Worm (Caenorhabditis elegans) whole organism, midembryonic: ENCODE results near the gene C02F4.5.

Source experiments
- T22C8.4 ChIP-seq: fragments of 200-800 bp; sonication (Bioruptor generic); IDR thresholded peaks from 2 replicates; pipeline ENCODE4 v1.3.6; 2022; ENCODE audit warnings: missing genetic modification characterization, missing compliant biosample characterization
- cog-1 ChIP-seq: sonication (generic microtip); optimal IDR thresholded peaks from 2 replicates; lab custom pipeline; 2016; ENCODE audit warnings: missing genetic modification characterization, missing compliant biosample characterization
- flt-1 ChIP-seq: fragments of 200-800 bp; sonication (Bioruptor generic); IDR thresholded peaks from 2 replicates; pipeline ENCODE4 v1.3.6; 2022; ENCODE audit warnings: missing genetic modification characterization, missing compliant biosample characterization
- klf-2 ChIP-seq: fragments of 200-800 bp; sonication (Bioruptor generic); conservative IDR thresholded peaks from 2 replicates; pipeline ENCODE4 v1.3.6; 2022; ENCODE audit warnings: missing genetic modification reagents, missing genetic modification characterization, missing compliant biosample characterization
- med-1 ChIP-seq: sonication (generic microtip); optimal IDR thresholded peaks from 2 replicates; lab custom pipeline; 2017; ENCODE audit warnings: missing genetic modification characterization, mild to moderate bottlenecking, missing compliant biosample characterization, antibody characterized with exemption, missing genetic modification reagents; ENCODE audit not compliant: insufficient read depth
- ref-1 ChIP-seq: fragments of 200-800 bp; sonication (Bioruptor generic); conservative IDR thresholded peaks from 2 replicates; pipeline ENCODE4 v1.3.6; 2022; ENCODE audit warnings: missing genetic modification reagents, missing genetic modification characterization, missing compliant biosample characterization
- tab-1 ChIP-seq: fragments of 200-800 bp; sonication (Bioruptor generic); IDR thresholded peaks from 2 replicates; pipeline ENCODE4 v1.3.6; 2022; ENCODE audit warnings: missing genetic modification characterization, missing compliant biosample characterization
- ztf-23 ChIP-seq: fragments of 200-800 bp; sonication (Bioruptor generic); IDR thresholded peaks from 2 replicates; pipeline ENCODE4 v1.3.6; 2022; ENCODE audit warnings: missing genetic modification reagents, missing genetic modification characterization, missing compliant biosample characterization
- ztf-29 ChIP-seq: fragments of 200-800 bp; sonication (Bioruptor generic); IDR thresholded peaks from 2 replicates; pipeline ENCODE4 v1.3.6; 2022; ENCODE audit warnings: missing genetic modification reagents, missing genetic modification characterization, missing compliant biosample characterization

Gene C02F4.5

DNA sequence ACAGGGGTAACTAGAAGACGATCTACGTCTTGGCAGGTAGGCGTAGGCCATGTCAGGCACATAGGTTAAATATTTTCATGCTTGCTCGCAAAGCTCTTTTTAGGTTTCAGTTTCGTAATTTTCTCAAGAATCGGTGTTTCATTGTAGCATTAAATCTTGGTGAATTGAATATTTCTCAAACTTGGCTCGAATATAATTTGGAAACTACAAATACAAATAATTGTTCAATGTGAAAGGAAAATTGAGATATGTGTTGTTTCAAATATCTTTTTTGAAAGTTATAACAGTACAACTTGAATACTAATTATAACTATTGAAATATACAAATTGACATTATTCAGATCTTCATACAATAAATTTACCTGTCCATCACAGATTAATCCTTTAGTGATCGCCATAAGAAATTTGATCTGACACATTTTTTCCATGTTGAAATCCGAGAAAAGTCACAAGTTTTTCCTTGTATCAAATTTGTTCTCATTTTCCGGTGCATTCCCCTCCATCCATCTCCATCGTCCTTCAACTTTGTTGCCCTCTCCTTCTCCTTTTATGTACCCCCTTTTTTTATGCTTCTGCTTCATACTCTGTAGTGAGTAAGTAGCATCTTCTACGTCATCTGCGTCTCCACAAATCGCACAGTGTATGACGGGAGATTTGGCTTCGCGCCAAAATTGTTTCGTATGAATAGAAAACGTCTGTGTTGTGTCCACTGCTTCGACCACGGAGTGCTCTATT lies at the start of gene C02F4.5:
C02F4.5 (minus strand) TSS at position 51 of the 735 bp plus-strand sequence.
- TF ChIP-seq tab-1 (no peak), ref-1 (GFP tag; lab: Robert Waterston, UW) (no peak), ztf-29 (GFP tag; lab: Robert Waterston, UW) (no peak), klf-2 (GFP tag; lab: Robert Waterston, UW) (no peak), ztf-23 (GFP tag; lab: Robert Waterston, UW) (no peak), flt-1 (GFP tag; lab: Robert Waterston, UW) (no peak), T22C8.4 (GFP tag; lab: Robert Waterston, UW) (no peak), cog-1 (tag; lab: Kevin White, UChicago) (no peak), med-1 (GFP tag; lab: Kevin White, UChicago) (no peak)

DNA sequence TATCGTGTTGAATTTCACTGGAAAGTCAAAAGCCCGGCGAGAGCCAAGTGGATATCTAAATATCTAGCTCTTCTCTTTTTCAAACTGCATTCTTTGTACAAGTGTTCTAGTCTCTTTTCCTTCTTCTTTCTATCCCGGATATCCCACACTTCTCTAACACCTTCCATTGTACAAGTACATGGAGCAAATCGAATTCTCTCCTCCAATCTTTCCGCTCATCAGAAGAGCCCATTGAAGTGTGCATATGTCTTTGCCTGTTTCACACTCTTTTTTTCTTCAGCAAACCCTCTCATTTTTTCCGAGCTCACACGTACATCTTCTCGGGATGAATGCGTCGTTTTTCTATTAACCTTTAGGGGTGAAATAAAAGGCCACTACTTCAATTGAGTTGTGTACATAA lies 49.5 kb upstream of the C02F4.5 start:
- no peak for TF ChIP-seq klf-2 (GFP tag; lab: Robert Waterston, UW)
- no peak for TF ChIP-seq ztf-29 (GFP tag; lab: Robert Waterston, UW)
- no peak for TF ChIP-seq tab-1
- no peak for TF ChIP-seq ref-1 (GFP tag; lab: Robert Waterston, UW)
- TF ChIP-seq ztf-23 (GFP tag; lab: Robert Waterston, UW), result no peak
- no peak for TF ChIP-seq flt-1 (GFP tag; lab: Robert Waterston, UW)
- no peak for TF ChIP-seq med-1 (GFP tag; lab: Kevin White, UChicago)
- no peak for TF ChIP-seq T22C8.4 (GFP tag; lab: Robert Waterston, UW)
- no peak for TF ChIP-seq cog-1 (tag; lab: Kevin White, UChicago)

DNA sequence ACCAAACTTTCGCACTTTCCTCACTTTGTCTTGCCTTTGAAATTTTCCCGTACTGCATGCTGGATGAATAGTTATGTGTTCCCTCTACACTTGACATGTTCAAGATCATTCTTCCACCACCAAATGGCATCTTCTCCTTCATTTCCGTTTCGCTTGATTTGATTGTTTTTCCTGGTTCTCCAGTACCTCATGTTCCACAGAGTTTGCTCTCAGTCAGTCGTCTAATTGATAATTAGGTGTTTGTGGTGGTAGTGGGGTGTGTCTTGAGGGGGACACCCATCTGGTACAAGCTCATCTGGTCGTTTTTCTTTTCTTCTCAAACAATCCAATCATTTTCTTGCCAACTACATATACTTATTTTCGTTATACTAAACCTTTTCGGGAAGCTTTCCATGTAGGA lies 47.1 kb upstream of the C02F4.5 start:
- TF ChIP-seq tab-1, result no peak
- no peak for TF ChIP-seq klf-2 (GFP tag; lab: Robert Waterston, UW)
- TF ChIP-seq ztf-29 (GFP tag; lab: Robert Waterston, UW), result no peak
- no peak for TF ChIP-seq med-1 (GFP tag; lab: Kevin White, UChicago)
- no peak for TF ChIP-seq T22C8.4 (GFP tag; lab: Robert Waterston, UW)
- TF ChIP-seq cog-1 (tag; lab: Kevin White, UChicago), result no peak
- TF ChIP-seq ref-1 (GFP tag; lab: Robert Waterston, UW), result no peak
- TF ChIP-seq flt-1 (GFP tag; lab: Robert Waterston, UW), result no peak
- TF ChIP-seq ztf-23 (GFP tag; lab: Robert Waterston, UW), result no peak

DNA sequence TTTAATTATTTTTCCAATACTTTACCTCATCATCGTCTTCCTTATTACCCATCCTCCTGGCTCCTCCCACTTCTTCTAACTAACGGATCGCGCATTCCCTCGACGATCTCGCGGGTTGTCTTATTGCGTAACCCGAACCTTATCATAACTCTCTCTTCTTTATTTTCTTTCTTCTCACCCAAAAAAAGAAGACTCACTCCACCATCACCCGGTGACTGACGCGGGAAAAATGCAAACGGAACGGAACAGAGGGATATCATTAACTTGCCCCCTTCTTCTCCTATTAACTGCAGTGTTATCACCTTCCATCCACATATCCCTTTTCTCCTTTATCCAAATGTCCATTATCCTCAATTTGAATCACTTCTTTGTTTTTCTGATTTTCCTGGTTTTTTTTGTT lies 46.1 kb upstream of the C02F4.5 start:
- TF ChIP-seq med-1 (GFP tag; lab: Kevin White, UChicago) (no peak), flt-1 (GFP tag; lab: Robert Waterston, UW) (no peak), ztf-23 (GFP tag; lab: Robert Waterston, UW) (no peak), ref-1 (GFP tag; lab: Robert Waterston, UW) (no peak), T22C8.4 (GFP tag; lab: Robert Waterston, UW) (no peak), cog-1 (tag; lab: Kevin White, UChicago) (no peak), tab-1 (no peak), klf-2 (GFP tag; lab: Robert Waterston, UW) (no peak), ztf-29 (GFP tag; lab: Robert Waterston, UW) (no peak)

DNA sequence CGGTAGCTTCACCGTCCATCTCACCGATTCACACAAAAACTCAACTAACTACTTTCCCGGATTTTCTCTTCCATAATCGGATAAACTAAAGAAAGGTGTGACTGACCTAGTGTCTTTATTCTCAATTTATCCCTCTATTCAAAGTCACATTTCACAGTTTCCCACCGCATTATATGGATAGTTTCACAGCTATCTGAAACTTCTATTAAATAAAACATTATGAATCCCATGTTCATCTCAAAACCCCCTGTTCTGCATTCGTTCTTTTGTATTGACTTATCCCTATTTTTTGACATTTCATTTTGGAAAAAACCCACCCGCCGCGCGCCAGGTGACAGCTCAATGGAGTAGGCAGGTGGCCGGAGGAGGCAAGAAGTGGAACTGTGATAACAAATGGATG lies 43.9 kb upstream of the C02F4.5 start:
- TF ChIP-seq cog-1 (tag; lab: Kevin White, UChicago) (no peak), ztf-29 (GFP tag; lab: Robert Waterston, UW) (no peak), tab-1 (no peak), med-1 (GFP tag; lab: Kevin White, UChicago) (no peak), ref-1 (GFP tag; lab: Robert Waterston, UW) (no peak), flt-1 (GFP tag; lab: Robert Waterston, UW) (no peak), T22C8.4 (GFP tag; lab: Robert Waterston, UW) (no peak), ztf-23 (GFP tag; lab: Robert Waterston, UW) (no peak), klf-2 (GFP tag; lab: Robert Waterston, UW) (no peak)

DNA sequence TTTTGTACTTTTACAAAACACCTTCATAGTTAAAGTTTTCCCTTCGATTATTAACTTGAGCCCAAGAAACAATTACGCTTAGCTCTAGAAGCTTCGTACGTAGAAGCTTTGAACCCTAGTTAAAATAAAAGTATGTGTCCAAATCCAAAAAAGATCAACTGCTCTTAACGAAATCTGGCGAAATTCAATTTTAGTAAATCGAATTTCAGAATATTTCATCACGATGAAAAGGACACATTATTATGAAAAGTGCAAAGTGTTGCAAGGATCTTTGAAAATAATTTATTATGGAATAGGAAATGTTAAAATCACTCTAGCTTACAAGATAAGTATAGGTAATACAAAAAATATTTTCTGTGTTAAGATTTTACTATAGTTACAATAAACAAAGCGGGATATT lies 41.3 kb upstream of the C02F4.5 start:
- no peak for TF ChIP-seq ztf-29 (GFP tag; lab: Robert Waterston, UW)

DNA sequence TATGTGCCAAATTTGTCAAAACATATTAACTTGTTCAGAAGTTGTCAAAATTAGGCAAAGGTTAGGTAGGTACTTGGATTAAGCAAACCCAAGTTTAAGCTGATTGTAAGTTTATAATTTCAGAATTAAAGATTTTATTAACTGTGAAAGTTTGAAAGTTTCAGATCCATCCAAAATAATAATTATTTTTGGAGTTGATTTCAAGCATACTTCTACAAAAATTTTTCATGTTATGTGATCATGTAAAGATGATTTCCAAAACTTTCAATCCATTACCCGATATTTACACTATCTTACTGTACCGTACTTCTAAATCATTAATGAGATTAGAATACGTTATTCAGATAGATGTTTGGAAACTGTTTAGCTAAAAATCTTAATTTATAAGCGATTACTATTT lies 40.7 kb upstream of the C02F4.5 start:
- TF ChIP-seq ref-1 (GFP tag; lab: Robert Waterston, UW), result no peak
- TF ChIP-seq med-1 (GFP tag; lab: Kevin White, UChicago), result no peak
- no peak for TF ChIP-seq cog-1 (tag; lab: Kevin White, UChicago)
- no peak for TF ChIP-seq klf-2 (GFP tag; lab: Robert Waterston, UW)
- no peak for TF ChIP-seq ztf-29 (GFP tag; lab: Robert Waterston, UW)
- TF ChIP-seq ztf-23 (GFP tag; lab: Robert Waterston, UW), result no peak
- no peak for TF ChIP-seq tab-1
- TF ChIP-seq flt-1 (GFP tag; lab: Robert Waterston, UW), result no peak
- no peak for TF ChIP-seq T22C8.4 (GFP tag; lab: Robert Waterston, UW)

DNA sequence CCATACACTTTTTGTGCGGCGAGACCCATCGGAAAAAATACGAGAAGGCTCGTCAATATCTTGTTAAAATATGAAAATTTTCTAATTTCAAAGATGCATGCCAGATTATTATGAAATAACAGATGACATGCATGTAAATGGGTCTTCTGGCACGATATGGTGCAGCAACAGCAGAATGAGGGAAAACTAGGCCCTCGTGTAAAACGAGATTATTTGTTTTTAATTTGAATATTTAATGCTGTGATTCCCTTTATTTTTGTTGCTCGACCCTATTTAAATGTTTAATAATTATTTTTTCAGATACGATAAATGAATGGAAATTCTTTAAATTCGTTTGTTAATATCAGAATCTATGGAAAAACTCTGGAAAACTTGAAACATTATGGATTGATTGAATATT lies 37.7 kb upstream of the C02F4.5 start, which contains the start of gene him-8:
him-8 (plus strand) TSS at position 301 of the 400 bp plus-strand sequence.
- TF ChIP-seq T22C8.4 (GFP tag; lab: Robert Waterston, UW), result no peak
- TF ChIP-seq cog-1 (tag; lab: Kevin White, UChicago), result no peak
- no peak for TF ChIP-seq med-1 (GFP tag; lab: Kevin White, UChicago)
- TF ChIP-seq tab-1, result no peak
- TF ChIP-seq ztf-23 (GFP tag; lab: Robert Waterston, UW), result no peak
- no peak for TF ChIP-seq ref-1 (GFP tag; lab: Robert Waterston, UW)
- no peak for TF ChIP-seq flt-1 (GFP tag; lab: Robert Waterston, UW)
- TF ChIP-seq klf-2 (GFP tag; lab: Robert Waterston, UW), result no peak
- no peak for TF ChIP-seq ztf-29 (GFP tag; lab: Robert Waterston, UW)

DNA sequence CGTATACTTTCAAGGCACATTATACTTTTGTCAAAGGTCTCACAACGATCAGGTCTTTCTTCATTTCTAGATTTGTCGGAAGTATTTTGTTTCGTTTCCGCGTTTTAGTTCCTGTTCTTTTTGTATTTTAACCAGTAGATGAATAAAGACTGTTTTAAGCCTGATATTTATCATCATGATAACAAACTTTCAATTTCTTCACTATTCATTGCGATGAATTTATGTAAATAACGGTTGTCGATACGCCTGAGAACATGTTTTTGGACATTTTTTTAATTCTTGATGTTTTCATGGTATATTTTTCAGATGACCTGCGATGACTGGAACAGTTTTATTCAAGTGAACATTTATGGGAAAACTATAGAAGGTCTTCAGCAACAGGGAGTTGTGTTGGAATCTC lies 34.5 kb upstream of the C02F4.5 start, which contains the start of gene zim-3:
zim-3 (plus strand) TSS at position 301 of the 400 bp plus-strand sequence.
- no peak for TF ChIP-seq ref-1 (GFP tag; lab: Robert Waterston, UW)
- TF ChIP-seq med-1 (GFP tag; lab: Kevin White, UChicago), result no peak
- TF ChIP-seq T22C8.4 (GFP tag; lab: Robert Waterston, UW), result no peak
- TF ChIP-seq ztf-29 (GFP tag; lab: Robert Waterston, UW), result no peak
- TF ChIP-seq cog-1 (tag; lab: Kevin White, UChicago), result no peak
- no peak for TF ChIP-seq ztf-23 (GFP tag; lab: Robert Waterston, UW)
- no peak for TF ChIP-seq klf-2 (GFP tag; lab: Robert Waterston, UW)
- TF ChIP-seq flt-1 (GFP tag; lab: Robert Waterston, UW), result no peak
- no peak for TF ChIP-seq tab-1
